Fruit fly (Drosophila melanogaster): ENCODE measurements around the gene Edg84A.
A peak's percentile ranks its signal among the peaks of the same experiment; 100 is the strongest.

Gene Edg84A

dm6 chr3R:6664371-6665116 is 19.7 kb upstream of the Edg84A start (continued):
- peak; percentile 3 for TF ChIP-seq Lhr (GFP tag; optimal IDR thresholded peaks at IDR 0.05)
- TF ChIP-seq CG8290 (GFP tag; optimal IDR thresholded peaks at IDR 0.05), result no peak
- TF ChIP-seq CG8290 (tag; optimal IDR thresholded peaks at IDR 0.05), result peak in 1 of 2 experiments; percentile 14
- peak; percentile 42 for TF ChIP-seq tio (GFP tag; optimal IDR thresholded peaks at IDR 0.05)
- TF ChIP-seq CG1603 (tag; optimal IDR thresholded peaks at IDR 0.05), result peak; percentile 69
- TF ChIP-seq MTF-1 (GFP tag; optimal IDR thresholded peaks at IDR 0.05; ENCODE audit: borderline replicate concordance), result peak; percentile 6
- peak; percentile 58; the same call in 2 of the 3 replicates for TF ChIP-seq zfh1 (GFP tag; IDR thresholded peaks at IDR 0.05)
- no peak for TF ChIP-seq sc (optimal IDR thresholded peaks at IDR 0.05)
- TF ChIP-seq sc (GFP tag; optimal IDR thresholded peaks at IDR 0.05), result peak; percentile 4
- TF ChIP-seq org-1 (GFP tag; optimal IDR thresholded peaks at IDR 0.05), result peak; percentile 13
- no peak for TF ChIP-seq CG13123 (GFP tag; optimal IDR thresholded peaks at IDR 0.05)
- TF ChIP-seq knrl (GFP tag; IDR thresholded peaks at IDR 0.05; ENCODE audit: partially characterized antibody), result 0 out of 3 replicates have a peak, but pooled peaks have one; percentile 13
- no peak for TF ChIP-seq CG7928 (GFP tag; optimal IDR thresholded peaks at IDR 0.05)
- peak in 1 of 2 experiments; percentile 12 for TF ChIP-seq Pdp1 (GFP tag; optimal IDR thresholded peaks at IDR 0.05)
- no peak for TF ChIP-seq CG2199 (GFP tag; IDR thresholded peaks at IDR 0.05)
- TF ChIP-seq CG1529 (GFP tag; optimal IDR thresholded peaks at IDR 0.05), result no peak
- no peak for TF ChIP-seq slbo (GFP tag; IDR thresholded peaks at IDR 0.05)
- 0 out of 3 replicates have a peak, but pooled peaks have one; percentile 27 for TF ChIP-seq gce (GFP tag; IDR thresholded peaks at IDR 0.05)
- TF ChIP-seq CG2202 (tag; optimal IDR thresholded peaks at IDR 0.05), result peak; percentile 30
- TF ChIP-seq CG11504 (tag; optimal IDR thresholded peaks at IDR 0.05), result peak; percentile 49
- no peak for TF ChIP-seq CG9215 (GFP tag; IDR thresholded peaks at IDR 0.05)
- no peak for TF ChIP-seq tin (GFP tag; optimal IDR thresholded peaks at IDR 0.05)
- TF ChIP-seq al (GFP tag; IDR thresholded peaks at IDR 0.05), result no peak
- peak; percentile 7 for TF ChIP-seq CG10267 (tag; optimal IDR thresholded peaks at IDR 0.05)
- no peak for TF ChIP-seq prd (optimal IDR thresholded peaks at IDR 0.05)
- peak; percentile 31; the same call in 1 of the 3 replicates for TF ChIP-seq prd (GFP tag; IDR thresholded peaks at IDR 0.05)
- TF ChIP-seq CG13287 (GFP tag; IDR thresholded peaks at IDR 0.05; ENCODE audit: partially characterized antibody), result peak; percentile 9; the same call in 1 of the 2 replicates
- 0 out of 2 replicates have a peak, but pooled peaks have one; percentile 33 for TF ChIP-seq CG11696 (GFP tag; IDR thresholded peaks at IDR 0.05)
- TF ChIP-seq chinmo (GFP tag; IDR thresholded peaks at IDR 0.05; ENCODE audit: partially characterized antibody), result 0 out of 4 replicates have a peak, but pooled peaks have one; percentile 32
- TF ChIP-seq pnt (GFP tag; optimal IDR thresholded peaks at IDR 0.05), result peak; percentile 3
- TF ChIP-seq caup (GFP tag; optimal IDR thresholded peaks at IDR 0.05; ENCODE audit: severe bottlenecking), result no peak
- TF ChIP-seq CG13775 (GFP tag; optimal IDR thresholded peaks at IDR 0.05), result peak; percentile 23

- TF ChIP-seq CG33557 (GFP tag; optimal IDR thresholded peaks at IDR 0.05) (peak; percentile 79), CG15479 (GFP tag; optimal IDR thresholded peaks at IDR 0.05) (peak; percentile 21), CG10209 (GFP tag; optimal IDR thresholded peaks at IDR 0.05) (peak; percentile 45), Adf1 (GFP tag; IDR thresholded peaks at IDR 0.05) (no peak), dmrt11E (tag; optimal IDR thresholded peaks at IDR 0.05) (peak; percentile 46), wek (GFP tag; optimal IDR thresholded peaks at IDR 0.05) (peak; percentile 63), sc (optimal IDR thresholded peaks at IDR 0.05) (no peak), sc (GFP tag; optimal IDR thresholded peaks at IDR 0.05) (peak; percentile 3), bcd (GFP tag; optimal IDR thresholded peaks at IDR 0.05) (peak; percentile 42), Hey (tag; optimal IDR thresholded peaks at IDR 0.05) (peak; percentile 9), CG17186 (GFP tag; optimal IDR thresholded peaks at IDR 0.05) (peak; percentile 45), CG2199 (GFP tag; IDR thresholded peaks at IDR 0.05) (0 out of 3 replicates have a peak, but pooled peaks have one; percentile 51), tup (GFP tag; optimal IDR thresholded peaks at IDR 0.05) (no peak), kni (GFP tag; optimal IDR thresholded peaks at IDR 0.05) (peak; percentile 74), Awh (GFP tag; IDR thresholded peaks at IDR 0.05) (peak; percentile 27; the same call in 1 of the 2 replicates), CG1024 (GFP tag; IDR thresholded peaks at IDR 0.05) (no peak), Nf-YB (GFP tag; optimal IDR thresholded peaks at IDR 0.05) (no peak), MTF-1 (GFP tag; optimal IDR thresholded peaks at IDR 0.05; ENCODE audit: borderline replicate concordance) (peak; percentile 77), CG2202 (tag; optimal IDR thresholded peaks at IDR 0.05) (peak; percentile 62), Blimp-1 (GFP tag; optimal IDR thresholded peaks at IDR 0.05) (peak; percentile 37)
Observed at dm6 chr3R:6665117-6665654, 19.1 kb upstream of the Edg84A start.

Data from whole organism, embryonic.